Fruit fly (Drosophila melanogaster): Measurements from ENCODE around the gene Teh4.
A peak's percentile ranks its signal among the peaks of the same experiment; 100 is the strongest.

The Teh4 gene

dm6 chr3L:4193730-4194649 is 15.9 kb upstream of the Teh4 start, which contains the start of gene CG43367 (continued):
- TF ChIP-seq CG32767 (GFP tag; IDR thresholded peaks at IDR 0.05) = no peak
- no peak for TF ChIP-seq lola (GFP tag; optimal IDR thresholded peaks at IDR 0.05)
- TF ChIP-seq CG10654 (GFP tag; optimal IDR thresholded peaks at IDR 0.05) = no peak
- peak; percentile 5; the same call in 1 of the 2 replicates for TF ChIP-seq ranshi (GFP tag; IDR thresholded peaks at IDR 0.05)
- 0 out of 3 replicates have a peak, but pooled peaks have one; percentile 33 for TF ChIP-seq so (GFP tag; IDR thresholded peaks at IDR 0.05)
- no peak for TF ChIP-seq nerfin-2 (GFP tag; IDR thresholded peaks at IDR 0.05; ENCODE audit: partially characterized antibody)
- TF ChIP-seq Dll (GFP tag; IDR thresholded peaks at IDR 0.05; ENCODE audit: partially characterized antibody) = 0 out of 4 replicates have a peak, but pooled peaks have one; percentile 32
- TF ChIP-seq CG30020 (tag; optimal IDR thresholded peaks at IDR 0.05) = no peak
- TF ChIP-seq dmrt99B (tag; optimal IDR thresholded peaks at IDR 0.05) = no peak
- TF ChIP-seq Fer2 (tag; optimal IDR thresholded peaks at IDR 0.05) = no peak
- TF ChIP-seq CG7745 (tag; optimal IDR thresholded peaks at IDR 0.05) = no peak
- 0 out of 3 replicates have a peak, but pooled peaks have one; percentile 15 for TF ChIP-seq Dbx (GFP tag; IDR thresholded peaks at IDR 0.05)
- no peak for TF ChIP-seq NC2α (GFP tag; optimal IDR thresholded peaks at IDR 0.05)
- TF ChIP-seq cg (GFP tag; optimal IDR thresholded peaks at IDR 0.05) = no peak
- TF ChIP-seq CHES-1-like (GFP tag; optimal IDR thresholded peaks at IDR 0.05) = peak; percentile 11
- no peak for TF ChIP-seq az2 (GFP tag; optimal IDR thresholded peaks at IDR 0.05)
- no peak for TF ChIP-seq en (GFP tag; optimal IDR thresholded peaks at IDR 0.05)
- peak; percentile 33 for TF ChIP-seq MESR4 (GFP tag; optimal IDR thresholded peaks at IDR 0.05)
- peak; percentile 15 for TF ChIP-seq CG17186 (GFP tag; optimal IDR thresholded peaks at IDR 0.05)
- no peak for TF ChIP-seq Nf-YB (GFP tag; optimal IDR thresholded peaks at IDR 0.05)
- no peak for TF ChIP-seq CG12155 (GFP tag; optimal IDR thresholded peaks at IDR 0.05)
- TF ChIP-seq wor (GFP tag; IDR thresholded peaks at IDR 0.05) = no peak
- no peak for TF ChIP-seq CG10366 (GFP tag; IDR thresholded peaks at IDR 0.05)
- no peak for TF ChIP-seq Doc2 (GFP tag; IDR thresholded peaks at IDR 0.05)
- TF ChIP-seq CG6175 (GFP tag; IDR thresholded peaks at IDR 0.05) = no peak
- TF ChIP-seq CG15269 (tag; optimal IDR thresholded peaks at IDR 0.05) = no peak
- TF ChIP-seq HLH54F (GFP tag; optimal IDR thresholded peaks at IDR 0.05) = peak; percentile 18
- TF ChIP-seq exex (tag; optimal IDR thresholded peaks at IDR 0.05) = no peak
- no peak for TF ChIP-seq CG4404 (GFP tag; IDR thresholded peaks at IDR 0.05)
- no peak for TF ChIP-seq CG9215 (GFP tag; IDR thresholded peaks at IDR 0.05)
- no peak for TF ChIP-seq CG4424 (GFP tag; optimal IDR thresholded peaks at IDR 0.05)
- TF ChIP-seq HmgD (GFP tag; optimal IDR thresholded peaks at IDR 0.05) = peak; percentile 25
- TF ChIP-seq CG10462 (GFP tag; optimal IDR thresholded peaks at IDR 0.05) = no peak
- no peak for TF ChIP-seq twi (tag; optimal IDR thresholded peaks at IDR 0.05)
- no peak for TF ChIP-seq tin (GFP tag; optimal IDR thresholded peaks at IDR 0.05)
- no peak for TF ChIP-seq tgo (GFP tag; IDR thresholded peaks at IDR 0.05)
- TF ChIP-seq MBD-R2 (GFP tag; IDR thresholded peaks at IDR 0.05) = peak; percentile 89
- TF ChIP-seq Ada2b (GFP tag; IDR thresholded peaks at IDR 0.05) = no peak
- peak; percentile 45 for TF ChIP-seq YL-1 (GFP tag; optimal IDR thresholded peaks at IDR 0.05)
- no peak for TF ChIP-seq jigr1 (GFP tag; IDR thresholded peaks at IDR 0.05)
- no peak for TF ChIP-seq sna (GFP tag; IDR thresholded peaks at IDR 0.05; ENCODE audit: partially characterized antibody)
- TF ChIP-seq CG1024 (GFP tag; IDR thresholded peaks at IDR 0.05) = no peak
- no peak for TF ChIP-seq CG13424 (tag; optimal IDR thresholded peaks at IDR 0.05)
- no peak for TF ChIP-seq CG4360 (GFP tag; IDR thresholded peaks at IDR 0.05)
- peak; percentile 22; the same call in 1 of the 2 replicates for TF ChIP-seq CG13287 (GFP tag; IDR thresholded peaks at IDR 0.05; ENCODE audit: partially characterized antibody)
- TF ChIP-seq CG11093 (GFP tag; IDR thresholded peaks at IDR 0.05) = no peak
- TF ChIP-seq nmo (GFP tag; optimal IDR thresholded peaks at IDR 0.05) = peak; percentile 15
- no peak for TF ChIP-seq HHEX (GFP tag; optimal IDR thresholded peaks at IDR 0.05)

All from whole organism, embryonic.